Fruit fly (Drosophila melanogaster) whole organism, prepupa: ENCODE data around the gene CG13921.
A peak's percentile ranks its signal among the peaks of the same experiment; 100 is the strongest.

Experiments used
- Blimp-1 ChIP-seq: fragments of 200-800 bp; sonication (Bioruptor generic); optimal IDR thresholded peaks from 3 replicates; lab custom pipeline; 2017; ENCODE audit warnings: missing biosample characterization, missing genetic modification characterization, mild to moderate bottlenecking, moderate library complexity, missing genetic modification reagents
- CG10669 ChIP-seq: fragments of 200-800 bp; sonication (Bioruptor generic); optimal IDR thresholded peaks from 3 replicates; lab custom pipeline; 2018; ENCODE audit warnings: missing biosample characterization, mild to moderate bottlenecking, missing genetic modification characterization, moderate library complexity
- CG11294 ChIP-seq: fragments of 200-800 bp; sonication (Bioruptor generic); IDR thresholded peaks from 2 replicates; pipeline ENCODE4 v1.3.6; 2022; ENCODE audit warnings: missing biosample characterization, missing genetic modification characterization
- CG11762 ChIP-seq: fragments of 200-800 bp; sonication (Bioruptor generic); optimal IDR thresholded peaks from 3 replicates; lab custom pipeline; 2016; ENCODE audit warnings: missing biosample characterization, missing genetic modification characterization; ENCODE audit not compliant: insufficient read depth
- CG11902 ChIP-seq: fragments of 200-800 bp; sonication (Bioruptor generic); optimal IDR thresholded peaks from 3 replicates; lab custom pipeline; 2016; ENCODE audit warnings: missing biosample characterization, missing genetic modification characterization
- CG15336 ChIP-seq: fragments of 200-800 bp; sonication (Bioruptor generic); IDR thresholded peaks from 2 replicates; pipeline ENCODE4 v1.3.6; 2022; ENCODE audit warnings: missing biosample characterization, missing genetic modification characterization
- CG16779 ChIP-seq: fragments of 200-800 bp; sonication (Bioruptor generic); optimal IDR thresholded peaks from 3 replicates; lab custom pipeline; 2017; ENCODE audit warnings: missing biosample characterization, mild to moderate bottlenecking, missing genetic modification characterization
- CG3032 ChIP-seq: fragments of 200-800 bp; optimal IDR thresholded peaks from 2 replicates; lab custom pipeline; 2019; ENCODE audit warnings: missing biosample characterization, mild to moderate bottlenecking, missing genetic modification characterization, moderate library complexity
- CG31627 ChIP-seq: fragments of 200-800 bp; sonication (Bioruptor generic); optimal IDR thresholded peaks from 3 replicates; lab custom pipeline; 2016; ENCODE audit warnings: missing biosample characterization, missing genetic modification characterization
- CG32006 ChIP-seq: fragments of 200-800 bp; sonication (Bioruptor generic); optimal IDR thresholded peaks from 3 replicates; lab custom pipeline; 2017; ENCODE audit warnings: missing biosample characterization, mild to moderate bottlenecking, missing genetic modification characterization
- CG34406 ChIP-seq: fragments of 200-800 bp; sonication (Bioruptor generic); optimal IDR thresholded peaks from 3 replicates; lab custom pipeline; 2016; ENCODE audit warnings: missing biosample characterization, missing genetic modification characterization
- CG6163 ChIP-seq: fragments of 200-800 bp; sonication (Bioruptor generic); IDR thresholded peaks from 3 replicates; pipeline ENCODE4 v1.3.6; 2022; ENCODE audit warnings: missing biosample characterization, missing genetic modification characterization
- CG6276 ChIP-seq: fragments of 200-800 bp; sonication (Bioruptor generic); optimal IDR thresholded peaks from 2 replicates; lab custom pipeline; 2017; ENCODE audit warnings: missing biosample characterization, mild to moderate bottlenecking, missing genetic modification characterization
- CG6808 ChIP-seq: fragments of 200-800 bp; sonication (Bioruptor generic); optimal IDR thresholded peaks from 3 replicates; lab custom pipeline; 2017; ENCODE audit warnings: missing biosample characterization, missing genetic modification characterization, mild to moderate bottlenecking, moderate library complexity, missing genetic modification reagents
- CG6854 ChIP-seq: fragments of 200-800 bp; sonication (Bioruptor generic); optimal IDR thresholded peaks from 2 replicates; lab custom pipeline; 2017; ENCODE audit warnings: missing biosample characterization, mild to moderate bottlenecking, missing genetic modification characterization
- CG8119 ChIP-seq: fragments of 200-800 bp; sonication (Bioruptor generic); IDR thresholded peaks from 3 replicates; pipeline ENCODE4 v1.3.6; 2022; ENCODE audit warnings: missing biosample characterization, missing genetic modification characterization
- CG8319 ChIP-seq: fragments of 200-800 bp; sonication (Bioruptor generic); optimal IDR thresholded peaks from 3 replicates; lab custom pipeline; 2016; ENCODE audit warnings: missing biosample characterization, missing genetic modification characterization
- CG8632 ChIP-seq: fragments of 200-800 bp; sonication (Bioruptor generic); optimal IDR thresholded peaks from 3 replicates; lab custom pipeline; 2016; ENCODE audit warnings: missing biosample characterization, missing genetic modification characterization
- CG9139 ChIP-seq: fragments of 200-800 bp; sonication (Bioruptor generic); optimal IDR thresholded peaks from 3 replicates; lab custom pipeline; 2017; ENCODE audit warnings: missing biosample characterization, mild to moderate bottlenecking, missing genetic modification characterization
- Eip75B ChIP-seq: fragments of 200-800 bp; sonication (Bioruptor generic); optimal IDR thresholded peaks from 3 replicates; lab custom pipeline; 2016; ENCODE audit warnings: missing biosample characterization, missing genetic modification characterization
- Eip93F ChIP-seq: fragments of 200-800 bp; sonication (Bioruptor generic); optimal IDR thresholded peaks from 2 replicates; lab custom pipeline; 2016; ENCODE audit warnings: missing biosample characterization, mild to moderate bottlenecking, missing genetic modification characterization
- Ets21C ChIP-seq: fragments of 200-800 bp; sonication (Bioruptor generic); optimal IDR thresholded peaks from 3 replicates; lab custom pipeline; 2016; ENCODE audit warnings: missing biosample characterization, missing genetic modification characterization
- Ets96B ChIP-seq: fragments of 200-800 bp; optimal IDR thresholded peaks from 2 replicates; lab custom pipeline; 2019; ENCODE audit warnings: missing biosample characterization, mild to moderate bottlenecking, missing genetic modification characterization, moderate library complexity
- Gug ChIP-seq: fragments of 200-800 bp; sonication (Bioruptor generic); IDR thresholded peaks from 2 replicates; pipeline ENCODE4 v1.3.6; 2022; ENCODE audit warnings: missing biosample characterization, missing genetic modification characterization
- Hr39 ChIP-seq: fragments of 200-800 bp; sonication (Bioruptor generic); optimal IDR thresholded peaks from 2 replicates; lab custom pipeline; 2016; ENCODE audit warnings: missing biosample characterization, missing genetic modification characterization
- Hr4 ChIP-seq: fragments of 200-800 bp; sonication (Bioruptor generic); optimal IDR thresholded peaks from 3 replicates; lab custom pipeline; 2016; ENCODE audit warnings: missing biosample characterization, missing genetic modification characterization
- Lpt ChIP-seq: fragments of 200-800 bp; sonication (Bioruptor generic); optimal IDR thresholded peaks from 3 replicates; lab custom pipeline; 2016; ENCODE audit warnings: missing biosample characterization, missing genetic modification characterization
- Met ChIP-seq: fragments of 200-800 bp; sonication (Bioruptor generic); optimal IDR thresholded peaks from 3 replicates; lab custom pipeline; 2016; ENCODE audit warnings: missing biosample characterization, missing genetic modification characterization
- OdsH ChIP-seq: fragments of 200-800 bp; sonication (Bioruptor generic); optimal IDR thresholded peaks from 3 replicates; lab custom pipeline; 2016; ENCODE audit warnings: missing biosample characterization, missing genetic modification characterization
- Sox102F ChIP-seq: fragments of 200-800 bp; sonication (Bioruptor generic); optimal IDR thresholded peaks from 2 replicates; lab custom pipeline; 2016; ENCODE audit warnings: missing biosample characterization, mild to moderate bottlenecking, missing genetic modification characterization
- Sox14 ChIP-seq: fragments of 200-800 bp; sonication (Bioruptor generic); optimal IDR thresholded peaks from 3 replicates; lab custom pipeline; 2016; ENCODE audit warnings: missing biosample characterization, missing genetic modification characterization
- achi ChIP-seq: fragments of 200-800 bp; sonication (Bioruptor generic); optimal IDR thresholded peaks from 3 replicates; lab custom pipeline; 2016; ENCODE audit warnings: missing biosample characterization, missing genetic modification characterization
- acj6 ChIP-seq: fragments of 200-800 bp; sonication (Bioruptor generic); optimal IDR thresholded peaks from 3 replicates; lab custom pipeline; 2016; ENCODE audit warnings: missing biosample characterization, missing genetic modification characterization
- cyc ChIP-seq: fragments of 200-800 bp; sonication (Bioruptor generic); optimal IDR thresholded peaks from 3 replicates; lab custom pipeline; 2016; ENCODE audit warnings: missing biosample characterization, missing genetic modification characterization
- dac ChIP-seq: fragments of 200-800 bp; sonication (Bioruptor generic); optimal IDR thresholded peaks from 2 replicates; lab custom pipeline; 2017; ENCODE audit warnings: missing biosample characterization, mild to moderate bottlenecking, missing genetic modification characterization
- dsx ChIP-seq: fragments of 200-800 bp; optimal IDR thresholded peaks from 3 replicates; lab custom pipeline; 2019; ENCODE audit warnings: missing biosample characterization, mild to moderate bottlenecking, missing genetic modification characterization, moderate library complexity; ENCODE audit not compliant: poor library complexity, severe bottlenecking
- eg ChIP-seq: fragments of 200-800 bp; sonication (Bioruptor generic); IDR thresholded peaks from 3 replicates; pipeline ENCODE4 v1.3.6; 2022; ENCODE audit warnings: missing biosample characterization, missing genetic modification characterization
- fd59A ChIP-seq: fragments of 200-800 bp; sonication (Bioruptor generic); optimal IDR thresholded peaks from 2 replicates; lab custom pipeline; 2017; ENCODE audit warnings: missing biosample characterization, mild to moderate bottlenecking, missing genetic modification characterization, missing genetic modification reagents
- fd85E ChIP-seq: fragments of 200-800 bp; sonication (Bioruptor generic); optimal IDR thresholded peaks from 3 replicates; lab custom pipeline; 2016; ENCODE audit warnings: missing biosample characterization, missing genetic modification characterization
- fkh ChIP-seq: fragments of 200-800 bp; sonication (Bioruptor generic); optimal IDR thresholded peaks from 3 replicates; lab custom pipeline; 2017; ENCODE audit warnings: missing biosample characterization, mild to moderate bottlenecking, missing genetic modification characterization, moderate library complexity
- net ChIP-seq: fragments of 200-800 bp; sonication (Bioruptor generic); optimal IDR thresholded peaks from 3 replicates; lab custom pipeline; 2016; ENCODE audit warnings: missing biosample characterization, missing genetic modification characterization
- pdm3 ChIP-seq: fragments of 200-800 bp; sonication (Bioruptor generic); optimal IDR thresholded peaks from 3 replicates; lab custom pipeline; 2016; ENCODE audit warnings: missing biosample characterization, missing genetic modification characterization
- salr ChIP-seq, 2 experiments: fragments of 200-800 bp; sonication (Bioruptor generic); optimal IDR thresholded peaks; 3 replicates each; lab custom pipeline; 2016 to 2018; ENCODE audit warnings: missing biosample characterization in 2 of 2, missing genetic modification characterization in 2 of 2, mild to moderate bottlenecking in 1 of 2
- ss ChIP-seq, 2 experiments: fragments of 200-800 bp; sonication (Bioruptor generic); optimal IDR thresholded peaks; 2 replicates in 1 of 2; 3 replicates in 1 of 2; lab custom pipeline; 2017 to 2018; ENCODE audit warnings: mild to moderate bottlenecking in 2 of 2, missing biosample characterization in 2 of 2, missing genetic modification characterization in 2 of 2, moderate library complexity in 1 of 2
- svp ChIP-seq: fragments of 200-800 bp; sonication (Bioruptor generic); peaks from one replicate; lab custom pipeline; 2016; ENCODE audit warnings: missing biosample characterization, missing genetic modification characterization
- topi ChIP-seq: fragments of 200-800 bp; sonication (Bioruptor generic); optimal IDR thresholded peaks from 3 replicates; lab custom pipeline; 2016; ENCODE audit warnings: missing biosample characterization, missing genetic modification characterization

Gene CG13921

dm6 chr3L:1754262-1754661 is 7.6 kb downstream of the CG13921 start:
- TF ChIP-seq CG11294 (no peak), dsx (GFP tag; lab: Kevin White, UChicago) (peak; percentile 91), fkh (no peak), CG11762 (GFP tag; lab: Kevin White, UChicago) (no peak)

- TF ChIP-seq Eip75B (GFP tag; lab: Kevin White, UChicago) (no peak), OdsH (GFP tag; lab: Kevin White, UChicago) (no peak), CG3032 (tag; lab: Kevin White, UChicago) (no peak), Ets96B (no peak), fd85E (GFP tag; lab: Kevin White, UChicago) (no peak), CG11762 (GFP tag; lab: Kevin White, UChicago) (no peak), Blimp-1 (GFP tag; lab: Kevin White, UChicago) (peak; percentile 77), CG8632 (no peak)
These were observed 8.2 kb downstream of the CG13921 start for dm6 chr3L:1754935-1755334.

dm6 chr3L:1755458-1755984 is 8.8 kb downstream of the CG13921 start, which contains the start of gene Cht2:
Cht2 (minus strand) TSS chr3L:1755934.
- no peak for TF ChIP-seq Blimp-1 (GFP tag; lab: Kevin White, UChicago)
- no peak for TF ChIP-seq acj6 (GFP tag; lab: Kevin White, UChicago)
- TF ChIP-seq Eip93F (GFP tag; lab: Kevin White, UChicago): peak; percentile 1
- peak; percentile 63 for TF ChIP-seq dsx (GFP tag; lab: Kevin White, UChicago)
- no peak for TF ChIP-seq Ets21C
- TF ChIP-seq cyc (GFP tag; lab: Kevin White, UChicago): no peak
- no peak for TF ChIP-seq Hr4
- no peak for TF ChIP-seq Eip75B (GFP tag; lab: Kevin White, UChicago)
- no peak for TF ChIP-seq CG34406 (GFP tag; lab: Kevin White, UChicago)
- TF ChIP-seq dac (GFP tag; lab: Kevin White, UChicago): no peak
- peak; percentile 25 for TF ChIP-seq CG6808 (GFP tag; lab: Kevin White, UChicago)
- no peak for TF ChIP-seq fd85E (GFP tag; lab: Kevin White, UChicago)
- no peak for TF ChIP-seq salr (GFP tag; optimal IDR thresholded peaks at IDR 0.05; lab: Kevin White, UChicago)
- TF ChIP-seq CG11762 (GFP tag; lab: Kevin White, UChicago): no peak
- no peak for TF ChIP-seq CG32006 (GFP tag; lab: Kevin White, UChicago)
- TF ChIP-seq CG31627 (GFP tag; lab: Kevin White, UChicago): no peak
- TF ChIP-seq eg (GFP tag; lab: Robert Waterston, UW): peak; percentile 67; the same call in 1 of the 3 replicates
- TF ChIP-seq CG6276 (GFP tag; lab: Kevin White, UChicago): no peak
- TF ChIP-seq svp: no peak
- TF ChIP-seq CG9139 (GFP tag; lab: Kevin White, UChicago): peak; percentile 49
- TF ChIP-seq CG6163 (GFP tag; lab: Robert Waterston, UW): peak; percentile 68
- TF ChIP-seq Lpt (GFP tag; lab: Kevin White, UChicago): peak; percentile 69
- TF ChIP-seq Sox14: no peak
- TF ChIP-seq Met (GFP tag; lab: Kevin White, UChicago): no peak
- no peak for TF ChIP-seq fd59A (GFP tag; lab: Kevin White, UChicago)
- no peak for TF ChIP-seq Gug (GFP tag; lab: Robert Waterston, UW)
- TF ChIP-seq CG8632: no peak
- peak; percentile 32 for TF ChIP-seq Sox102F
- no peak for TF ChIP-seq Hr39 (GFP tag; lab: Kevin White, UChicago)
- TF ChIP-seq CG3032 (tag; lab: Kevin White, UChicago): no peak
- no peak for TF ChIP-seq CG16779 (tag; lab: Kevin White, UChicago)
- no peak for TF ChIP-seq topi (GFP tag; lab: Kevin White, UChicago)
- no peak for TF ChIP-seq CG11902 (GFP tag; lab: Kevin White, UChicago)
- peak; percentile 53; the same call in 2 of the 3 replicates for TF ChIP-seq CG8119 (GFP tag; lab: Robert Waterston, UW)
- TF ChIP-seq net: no peak
- TF ChIP-seq CG15336 (GFP tag; lab: Robert Waterston, UW): peak; percentile 54; the same call in 1 of the 2 replicates
- no peak for TF ChIP-seq CG8319
- TF ChIP-seq CG10669 (GFP tag; lab: Kevin White, UChicago): no peak
- peak; percentile 50 for TF ChIP-seq CG6854
- no peak for TF ChIP-seq pdm3 (GFP tag; lab: Kevin White, UChicago)
- no peak for TF ChIP-seq fkh
- no peak for TF ChIP-seq achi (GFP tag; lab: Kevin White, UChicago)
- TF ChIP-seq ss (GFP tag; optimal IDR thresholded peaks at IDR 0.05; lab: Kevin White, UChicago): peak; percentile 42 to 61
